Worm (Caenorhabditis elegans): Measurements from ENCODE around the gene cku-80.

The cku-80 gene

ce11 chrIII:4428797-4429196 lies 9.1 kb downstream of the cku-80 start:
- no peak; the same call in 1 of the 2 replicates for TF ChIP-seq flt-1 (GFP tag; IDR thresholded peaks at IDR 0.05)
- peak; percentile 64 for TF ChIP-seq T22C8.4 (GFP tag; IDR thresholded peaks at IDR 0.05)
- no peak for TF ChIP-seq ztf-29 (GFP tag; IDR thresholded peaks at IDR 0.05)
- peak; percentile 59; the same call in 1 of the 2 replicates for TF ChIP-seq ztf-23 (GFP tag; IDR thresholded peaks at IDR 0.05)
- no peak for TF ChIP-seq cog-1 (tag; optimal IDR thresholded peaks at IDR 0.05)
- TF ChIP-seq klf-2 (GFP tag; conservative IDR thresholded peaks at IDR 0.05), result no peak
- 0 out of 2 replicates have a peak, but pooled peaks have one; percentile 9 for TF ChIP-seq ref-1 (GFP tag; conservative IDR thresholded peaks at IDR 0.05)
- no peak for TF ChIP-seq med-1 (GFP tag; optimal IDR thresholded peaks at IDR 0.05; ENCODE audit: insufficient read depth)
- peak; percentile 76 for TF ChIP-seq tab-1 (GFP tag; IDR thresholded peaks at IDR 0.05)

ce11 chrIII:4429402-4429801 lies 9.8 kb downstream of the cku-80 start, which contains the start of gene C28A5.6:
TSS of gene C28A5.6 (minus strand) at chrIII:4429502.
- TF ChIP-seq ztf-23 (GFP tag; IDR thresholded peaks at IDR 0.05) (no peak), tab-1 (GFP tag; IDR thresholded peaks at IDR 0.05) (no peak)

- TF ChIP-seq med-1 (GFP tag; optimal IDR thresholded peaks at IDR 0.05; ENCODE audit: insufficient read depth) (no peak), ztf-29 (GFP tag; IDR thresholded peaks at IDR 0.05) (no peak), cog-1 (tag; optimal IDR thresholded peaks at IDR 0.05) (no peak), ref-1 (GFP tag; conservative IDR thresholded peaks at IDR 0.05) (no peak), flt-1 (GFP tag; IDR thresholded peaks at IDR 0.05) (no peak), ztf-23 (GFP tag; IDR thresholded peaks at IDR 0.05) (no peak), T22C8.4 (GFP tag; IDR thresholded peaks at IDR 0.05) (no peak), tab-1 (GFP tag; IDR thresholded peaks at IDR 0.05) (no peak), klf-2 (GFP tag; conservative IDR thresholded peaks at IDR 0.05) (no peak)
These were observed 14.7 kb downstream of the cku-80 start, which contains the start of gene C28A5.1 for ce11 chrIII:4434294-4434781. TSS of gene C28A5.1 (minus strand) at chrIII:4434344.

ce11 chrIII:4435262-4435661 lies 15.6 kb downstream of the cku-80 start:
- TF ChIP-seq klf-2 (GFP tag; conservative IDR thresholded peaks at IDR 0.05) (no peak), tab-1 (GFP tag; IDR thresholded peaks at IDR 0.05) (no peak), cog-1 (tag; optimal IDR thresholded peaks at IDR 0.05) (no peak), ref-1 (GFP tag; conservative IDR thresholded peaks at IDR 0.05) (no peak), med-1 (GFP tag; optimal IDR thresholded peaks at IDR 0.05; ENCODE audit: insufficient read depth) (no peak), T22C8.4 (GFP tag; IDR thresholded peaks at IDR 0.05) (no peak), ztf-29 (GFP tag; IDR thresholded peaks at IDR 0.05) (no peak), flt-1 (GFP tag; IDR thresholded peaks at IDR 0.05) (no peak), ztf-23 (GFP tag; IDR thresholded peaks at IDR 0.05) (no peak)

ce11 chrIII:4439493-4439983 lies 19.9 kb downstream of the cku-80 start, which contains the start of gene C28A5.2:
TSS of gene C28A5.2 (minus strand) at chrIII:4439543.
- TF ChIP-seq tab-1 (GFP tag; IDR thresholded peaks at IDR 0.05) (no peak), cog-1 (tag; optimal IDR thresholded peaks at IDR 0.05) (no peak), ref-1 (GFP tag; conservative IDR thresholded peaks at IDR 0.05) (no peak), klf-2 (GFP tag; conservative IDR thresholded peaks at IDR 0.05) (no peak), med-1 (GFP tag; optimal IDR thresholded peaks at IDR 0.05; ENCODE audit: insufficient read depth) (no peak), flt-1 (GFP tag; IDR thresholded peaks at IDR 0.05) (no peak), T22C8.4 (GFP tag; IDR thresholded peaks at IDR 0.05) (no peak), ztf-23 (GFP tag; IDR thresholded peaks at IDR 0.05) (no peak), ztf-29 (GFP tag; IDR thresholded peaks at IDR 0.05) (no peak)

ce11 chrIII:4441781-4442180 lies 22.1 kb downstream of the cku-80 start, which contains the start of gene nex-3:
TSS of gene nex-3 (plus strand) at chrIII:4442081.
- TF ChIP-seq ztf-29 (GFP tag; IDR thresholded peaks at IDR 0.05), result no peak
- TF ChIP-seq tab-1 (GFP tag; IDR thresholded peaks at IDR 0.05), result no peak
- TF ChIP-seq flt-1 (GFP tag; IDR thresholded peaks at IDR 0.05), result no peak
- TF ChIP-seq T22C8.4 (GFP tag; IDR thresholded peaks at IDR 0.05), result no peak
- no peak for TF ChIP-seq klf-2 (GFP tag; conservative IDR thresholded peaks at IDR 0.05)
- TF ChIP-seq cog-1 (tag; optimal IDR thresholded peaks at IDR 0.05), result no peak
- no peak for TF ChIP-seq ztf-23 (GFP tag; IDR thresholded peaks at IDR 0.05)
- TF ChIP-seq ref-1 (GFP tag; conservative IDR thresholded peaks at IDR 0.05), result no peak
- no peak for TF ChIP-seq med-1 (GFP tag; optimal IDR thresholded peaks at IDR 0.05; ENCODE audit: insufficient read depth)

ce11 chrIII:4444492-4444891 lies 24.8 kb downstream of the cku-80 start:
- TF ChIP-seq klf-2 (GFP tag; conservative IDR thresholded peaks at IDR 0.05) (no peak), med-1 (GFP tag; optimal IDR thresholded peaks at IDR 0.05; ENCODE audit: insufficient read depth) (no peak), tab-1 (GFP tag; IDR thresholded peaks at IDR 0.05) (no peak), cog-1 (tag; optimal IDR thresholded peaks at IDR 0.05) (no peak), ref-1 (GFP tag; conservative IDR thresholded peaks at IDR 0.05) (no peak), ztf-23 (GFP tag; IDR thresholded peaks at IDR 0.05) (no peak), ztf-29 (GFP tag; IDR thresholded peaks at IDR 0.05) (no peak), flt-1 (GFP tag; IDR thresholded peaks at IDR 0.05) (no peak)

- TF ChIP-seq ref-1 (GFP tag; conservative IDR thresholded peaks at IDR 0.05), result no peak
- TF ChIP-seq tab-1 (GFP tag; IDR thresholded peaks at IDR 0.05), result no peak
- no peak for TF ChIP-seq ztf-23 (GFP tag; IDR thresholded peaks at IDR 0.05)
- no peak for TF ChIP-seq ztf-29 (GFP tag; IDR thresholded peaks at IDR 0.05)
- TF ChIP-seq cog-1 (tag; optimal IDR thresholded peaks at IDR 0.05), result no peak
- no peak for TF ChIP-seq T22C8.4 (GFP tag; IDR thresholded peaks at IDR 0.05)
- TF ChIP-seq flt-1 (GFP tag; IDR thresholded peaks at IDR 0.05), result no peak
These were observed 28.4 kb downstream of the cku-80 start for ce11 chrIII:4448029-4448428.

ce11 chrIII:4449357-4449756 lies 29.7 kb downstream of the cku-80 start:
- no peak for TF ChIP-seq T22C8.4 (GFP tag; IDR thresholded peaks at IDR 0.05)
- no peak for TF ChIP-seq med-1 (GFP tag; optimal IDR thresholded peaks at IDR 0.05; ENCODE audit: insufficient read depth)
- TF ChIP-seq ref-1 (GFP tag; conservative IDR thresholded peaks at IDR 0.05), result no peak
- no peak for TF ChIP-seq klf-2 (GFP tag; conservative IDR thresholded peaks at IDR 0.05)
- no peak for TF ChIP-seq cog-1 (tag; optimal IDR thresholded peaks at IDR 0.05)
- TF ChIP-seq flt-1 (GFP tag; IDR thresholded peaks at IDR 0.05), result no peak
- no peak for TF ChIP-seq ztf-23 (GFP tag; IDR thresholded peaks at IDR 0.05)
- no peak for TF ChIP-seq ztf-29 (GFP tag; IDR thresholded peaks at IDR 0.05)
- no peak for TF ChIP-seq tab-1 (GFP tag; IDR thresholded peaks at IDR 0.05)
